Fruit fly (Drosophila melanogaster) whole organism, embryonic: ENCODE results near the gene CG32318.
A peak's percentile ranks its signal among the peaks of the same experiment; 100 is the strongest.

Experiments
- Antp ChIP-seq: fragments of 200-800 bp; sonication (Bioruptor generic); optimal IDR thresholded peaks from 3 replicates; lab custom pipeline; 2016; ENCODE audit warnings: missing biosample characterization, missing genetic modification characterization
- Bdp1 ChIP-seq: fragments of 200-800 bp; sonication (Bioruptor generic); optimal IDR thresholded peaks from 3 replicates; lab custom pipeline; 2016; ENCODE audit warnings: missing biosample characterization, missing genetic modification characterization
- CG11085 ChIP-seq: fragments of 200-800 bp; sonication (Bioruptor generic); IDR thresholded peaks from 2 replicates; pipeline ENCODE4 v1.3.6; 2022; ENCODE audit warnings: missing biosample characterization, missing genetic modification characterization
- CG11456 ChIP-seq: fragments of 200-800 bp; sonication (Bioruptor generic); IDR thresholded peaks from 3 replicates; pipeline ENCODE4 v1.3.6; 2022; ENCODE audit warnings: missing biosample characterization, missing genetic modification characterization
- CG11723 ChIP-seq: fragments of 200-800 bp; sonication (Bioruptor generic); optimal IDR thresholded peaks from 2 replicates; lab custom pipeline; 2017; ENCODE audit warnings: missing biosample characterization, mild to moderate bottlenecking, missing genetic modification characterization
- CG13296 ChIP-seq: fragments of 200-800 bp; sonication (Bioruptor generic); optimal IDR thresholded peaks from 3 replicates; lab custom pipeline; 2018; ENCODE audit warnings: missing biosample characterization, mild to moderate bottlenecking, missing genetic modification characterization
- CG14710 ChIP-seq: fragments of 200-800 bp; sonication (Bioruptor generic); optimal IDR thresholded peaks from 3 replicates; lab custom pipeline; 2019; ENCODE audit warnings: missing biosample characterization, mild to moderate bottlenecking, missing genetic modification characterization, moderate library complexity
- CG1529 ChIP-seq: fragments of 200-800 bp; sonication (Bioruptor generic); optimal IDR thresholded peaks from 3 replicates; lab custom pipeline; 2018; ENCODE audit warnings: missing biosample characterization, missing genetic modification characterization
- CG15479 ChIP-seq: fragments of 200-800 bp; sonication (Bioruptor generic); optimal IDR thresholded peaks from 3 replicates; lab custom pipeline; 2019; ENCODE audit warnings: missing biosample characterization, mild to moderate bottlenecking, missing genetic modification characterization, moderate library complexity
- CG15601 ChIP-seq: fragments of 200-800 bp; sonication (Bioruptor generic); optimal IDR thresholded peaks from 3 replicates; lab custom pipeline; 2019; ENCODE audit warnings: missing biosample characterization, mild to moderate bottlenecking, missing genetic modification characterization, moderate library complexity
- CG17328 ChIP-seq: fragments of 200-800 bp; sonication (Bioruptor generic); IDR thresholded peaks from 2 replicates; pipeline ENCODE4 v1.3.6; 2022; ENCODE audit warnings: missing biosample characterization, missing genetic modification characterization
- CG17612 ChIP-seq: fragments of 200-800 bp; sonication (Bioruptor generic); IDR thresholded peaks from 2 replicates; pipeline ENCODE4 v1.3.6; 2022; ENCODE audit warnings: missing biosample characterization, missing genetic modification characterization
- CG31388 ChIP-seq: fragments of 200-800 bp; sonication (Bioruptor generic); optimal IDR thresholded peaks from 2 replicates; lab custom pipeline; 2016; ENCODE audit warnings: missing biosample characterization, missing genetic modification characterization
- CG32772 ChIP-seq: fragments of 200-800 bp; sonication (Bioruptor generic); IDR thresholded peaks from 2 replicates; pipeline ENCODE4 v1.3.6; 2022; ENCODE audit warnings: missing biosample characterization, missing genetic modification characterization
- CG3281 ChIP-seq: fragments of 200-800 bp; sonication (Bioruptor generic); optimal IDR thresholded peaks from 3 replicates; lab custom pipeline; 2017; ENCODE audit warnings: missing biosample characterization, mild to moderate bottlenecking, missing genetic modification characterization
- CG3407 ChIP-seq: fragments of 200-800 bp; sonication (Bioruptor generic); optimal IDR thresholded peaks from 2 replicates; lab custom pipeline; 2018; ENCODE audit warnings: missing biosample characterization, mild to moderate bottlenecking, missing genetic modification characterization
- CG34224 ChIP-seq: fragments of 200-800 bp; sonication (Bioruptor generic); IDR thresholded peaks from 3 replicates; pipeline ENCODE4 v1.3.6; 2022; ENCODE audit warnings: missing biosample characterization, missing genetic modification characterization; ENCODE audit not compliant: partially characterized antibody
- CG3995 ChIP-seq: fragments of 200-800 bp; sonication (Bioruptor generic); optimal IDR thresholded peaks from 3 replicates; lab custom pipeline; 2016; ENCODE audit warnings: missing biosample characterization, missing genetic modification characterization
- CG4820 ChIP-seq: fragments of 200-800 bp; sonication (Bioruptor generic); optimal IDR thresholded peaks from 3 replicates; lab custom pipeline; 2016; ENCODE audit warnings: missing biosample characterization, missing genetic modification characterization
- CG6813 ChIP-seq: fragments of 200-800 bp; sonication (Bioruptor generic); optimal IDR thresholded peaks from 2 replicates; lab custom pipeline; 2017; ENCODE audit warnings: missing biosample characterization, missing genetic modification characterization, mild to moderate bottlenecking, moderate library complexity, missing genetic modification reagents
- CG8944 ChIP-seq: fragments of 200-800 bp; sonication (Bioruptor generic); optimal IDR thresholded peaks from 3 replicates; lab custom pipeline; 2016; ENCODE audit warnings: missing biosample characterization, missing genetic modification characterization
- D19A ChIP-seq: fragments of 200-800 bp; optimal IDR thresholded peaks from 3 replicates; lab custom pipeline; 2019; ENCODE audit warnings: missing biosample characterization, mild to moderate bottlenecking, missing genetic modification characterization, moderate library complexity
- Doc2 ChIP-seq: fragments of 200-800 bp; sonication (Bioruptor generic); IDR thresholded peaks from 2 replicates; pipeline ENCODE4 v1.3.6; 2022; ENCODE audit warnings: missing biosample characterization, missing genetic modification characterization
- E2f1 ChIP-seq: fragments of 200-800 bp; sonication (Bioruptor generic); IDR thresholded peaks from 2 replicates; pipeline ENCODE4 v1.3.6; 2022; ENCODE audit warnings: missing biosample characterization, missing genetic modification characterization
- Eip74EF ChIP-seq, 2 experiments: fragments of 200-800 bp in 1 of 2; fragments of >200 bp in 1 of 2; sonication (Bioruptor generic) in 1 of 2; optimal IDR thresholded peaks; 2 replicates each; lab custom pipeline; 2017 to 2019; ENCODE audit warnings: missing biosample characterization in 2 of 2, missing genetic modification characterization in 2 of 2, mild to moderate bottlenecking in 1 of 2, moderate library complexity in 1 of 2
- Ets97D ChIP-seq: fragments of 200-800 bp; sonication (Bioruptor generic); optimal IDR thresholded peaks from 3 replicates; lab custom pipeline; 2016; ENCODE audit warnings: missing biosample characterization, missing genetic modification characterization
- Fer3 ChIP-seq: fragments of 200-800 bp; sonication (Bioruptor generic); optimal IDR thresholded peaks from 2 replicates; lab custom pipeline; 2018; ENCODE audit warnings: missing biosample characterization, mild to moderate bottlenecking, missing genetic modification characterization, moderate library complexity
- Hr3 ChIP-seq: fragments of 200-800 bp; sonication (Bioruptor generic); optimal IDR thresholded peaks from 3 replicates; lab custom pipeline; 2016; ENCODE audit warnings: missing biosample characterization, missing genetic modification characterization
- MESR4 ChIP-seq: fragments of 200-800 bp; sonication (Bioruptor generic); optimal IDR thresholded peaks from 2 replicates; lab custom pipeline; 2018; ENCODE audit warnings: missing biosample characterization, mild to moderate bottlenecking, missing genetic modification characterization, moderate library complexity
- Med ChIP-seq: fragments of 200-800 bp; sonication (Bioruptor generic); peaks from one replicate; lab custom pipeline; 2016; ENCODE audit warnings: missing biosample characterization, missing genetic modification characterization, mild to moderate bottlenecking, inconsistent platforms, moderate library complexity
- Myb ChIP-seq: fragments of 200-800 bp; sonication (Bioruptor generic); optimal IDR thresholded peaks from 2 replicates; lab custom pipeline; 2016; ENCODE audit warnings: missing biosample characterization, missing genetic modification characterization
- Neu2 ChIP-seq: fragments of 200-800 bp; sonication (Bioruptor generic); optimal IDR thresholded peaks from 3 replicates; lab custom pipeline; 2016; ENCODE audit warnings: missing biosample characterization, missing genetic modification characterization, borderline replicate concordance
- Scr ChIP-seq: fragments of 200-800 bp; sonication (Bioruptor generic); IDR thresholded peaks from 2 replicates; pipeline ENCODE4 v1.3.6; 2022; ENCODE audit warnings: missing biosample characterization, missing genetic modification characterization; ENCODE audit not compliant: partially characterized antibody
- Usf ChIP-seq: fragments of 200-800 bp; sonication (Bioruptor generic); optimal IDR thresholded peaks from 2 replicates; lab custom pipeline; 2017; ENCODE audit warnings: missing genotype, missing biosample characterization, missing genetic modification characterization
- ato ChIP-seq: fragments of 200-800 bp; sonication (Bioruptor generic); IDR thresholded peaks from 2 replicates; pipeline ENCODE4 v1.3.6; 2022; ENCODE audit warnings: missing biosample characterization, missing genetic modification characterization; ENCODE audit not compliant: partially characterized antibody
- az2 ChIP-seq: fragments of 200-800 bp; sonication (Bioruptor generic); optimal IDR thresholded peaks from 3 replicates; lab custom pipeline; 2016; ENCODE audit warnings: missing biosample characterization, missing genetic modification characterization
- croc ChIP-seq: fragments of 200-800 bp; sonication (Bioruptor generic); conservative IDR thresholded peaks from 3 replicates; pipeline ENCODE4 v1.3.6; 2022; ENCODE audit warnings: missing biosample characterization, missing genetic modification characterization
- crol ChIP-seq: fragments of 200-800 bp; sonication (Bioruptor generic); IDR thresholded peaks from 2 replicates; pipeline ENCODE4 v1.3.6; 2022; ENCODE audit warnings: missing biosample characterization, missing genetic modification characterization
- crp ChIP-seq, 2 experiments: fragments of 200-800 bp; sonication (Bioruptor generic); optimal IDR thresholded peaks; 2 replicates in 1 of 2; 3 replicates in 1 of 2; lab custom pipeline; 2017; ENCODE audit warnings: missing biosample characterization in 2 of 2, missing genetic modification characterization in 2 of 2, mild to moderate bottlenecking in 1 of 2, moderate library complexity in 1 of 2
- grn ChIP-seq: fragments of 200-800 bp; sonication (Bioruptor generic); optimal IDR thresholded peaks from 3 replicates; lab custom pipeline; 2017; ENCODE audit warnings: missing biosample characterization, missing genetic modification characterization
- her ChIP-seq: fragments of 200-800 bp; sonication (Bioruptor generic); optimal IDR thresholded peaks from 2 replicates; lab custom pipeline; 2016; ENCODE audit warnings: missing biosample characterization, missing genetic modification characterization
- pan ChIP-seq, 4 experiments: fragments of >200 bp in 3 of 4; fragments of 200-800 bp in 1 of 4; sonication (Bioruptor generic) in 1 of 4; optimal IDR thresholded peaks in 3 of 4; IDR thresholded peaks in 1 of 4; 2 replicates each; pipeline versions ENCODE4 v1.3.6 to Lab custom; 2017 to 2022; ENCODE audit warnings: missing biosample characterization in 2 of 4, missing genetic modification characterization in 2 of 4, mixed read lengths in 1 of 4
- prd ChIP-seq, 3 experiments: fragments of >200 bp in 2 of 3; fragments of 200-800 bp in 1 of 3; sonication (Bioruptor generic) in 1 of 3; optimal IDR thresholded peaks in 2 of 3; IDR thresholded peaks in 1 of 3; 2 replicates in 2 of 3; 3 replicates in 1 of 3; pipeline versions ENCODE4 v1.3.6 to Lab custom; 2017 to 2022; ENCODE audit warnings: missing biosample characterization in 1 of 3, missing genetic modification characterization in 1 of 3
- seq ChIP-seq: fragments of 200-800 bp; sonication (Bioruptor generic); IDR thresholded peaks from 2 replicates; pipeline ENCODE4 v1.3.6; 2022; ENCODE audit warnings: missing biosample characterization, missing genetic modification characterization
- slbo ChIP-seq: fragments of 200-800 bp; sonication (Bioruptor generic); IDR thresholded peaks from 2 replicates; pipeline ENCODE4 v1.3.6; 2022; ENCODE audit warnings: missing biosample characterization, missing genetic modification characterization
- tgo ChIP-seq: fragments of 200-800 bp; sonication (Bioruptor generic); IDR thresholded peaks from 3 replicates; pipeline ENCODE4 v1.3.6; 2022; ENCODE audit warnings: missing biosample characterization, missing genetic modification characterization
- tx ChIP-seq: fragments of 200-800 bp; sonication (Bioruptor generic); optimal IDR thresholded peaks from 2 replicates; lab custom pipeline; 2016; ENCODE audit warnings: missing biosample characterization, missing genetic modification characterization
- zen ChIP-seq: fragments of 200-800 bp; sonication (Bioruptor generic); optimal IDR thresholded peaks from 3 replicates; lab custom pipeline; 2018; ENCODE audit warnings: missing biosample characterization, mild to moderate bottlenecking, missing genetic modification characterization, moderate library complexity
- zf30C ChIP-seq: fragments of 200-800 bp; sonication (Bioruptor generic); optimal IDR thresholded peaks from 3 replicates; lab custom pipeline; 2018; ENCODE audit warnings: missing biosample characterization, mild to moderate bottlenecking, missing genetic modification characterization
- zfh2 ChIP-seq: fragments of 200-800 bp; sonication (Bioruptor generic); optimal IDR thresholded peaks from 2 replicates; lab custom pipeline; 2016; ENCODE audit warnings: missing biosample characterization, missing genetic modification characterization

The CG32318 gene

dm6 chr3L:1295693-1296092 is 49.0 kb upstream of the CG32318 start, which contains the start of gene Rabex-5 (continued):
- TF ChIP-seq CG17328 (GFP tag; lab: Robert Waterston, UW) (no peak), Bdp1 (no peak), tgo (GFP tag; lab: Robert Waterston, UW) (no peak; the same call in 2 of the 3 replicates), CG31388 (GFP tag; lab: Kevin White, UChicago) (no peak), zen (no peak), CG3281 (GFP tag; lab: Kevin White, UChicago) (no peak), E2f1 (GFP tag; lab: Robert Waterston, UW) (no peak), CG11723 (GFP tag; lab: Kevin White, UChicago) (no peak), pan (optimal IDR thresholded peaks at IDR 0.05; lab: Kevin White, UChicago) (no peak), pan (GFP tag; optimal IDR thresholded peaks at IDR 0.05 in 1 of 2, IDR thresholded peaks at IDR 0.05 in 1 of 2) (peak in 1 of 2 experiments; percentile 37), croc (no peak), CG4820 (GFP tag; lab: Kevin White, UChicago) (no peak), Ets97D (GFP tag; lab: Kevin White, UChicago) (peak; percentile 63), prd (optimal IDR thresholded peaks at IDR 0.05; lab: Kevin White, UChicago) (no peak), prd (GFP tag; IDR thresholded peaks at IDR 0.05; lab: Robert Waterston, UW) (peak; percentile 20; the same call in 1 of the 3 replicates), Usf (GFP tag; lab: Kevin White, UChicago) (no peak), Med (peak; percentile 85), CG15479 (GFP tag; lab: Kevin White, UChicago) (no peak), CG34224 (peak; percentile 78), Doc2 (GFP tag; lab: Robert Waterston, UW) (no peak), Neu2 (GFP tag; lab: Kevin White, UChicago) (no peak), zfh2 (GFP tag; lab: Kevin White, UChicago) (peak; percentile 50), Myb (peak; percentile 46), zf30C (GFP tag; lab: Kevin White, UChicago) (no peak), CG3995 (GFP tag; lab: Kevin White, UChicago) (peak; percentile 61), her (GFP tag; lab: Kevin White, UChicago) (peak; percentile 65), Hr3 (peak; percentile 22), D19A (tag; lab: Kevin White, UChicago) (no peak), crp (GFP tag; optimal IDR thresholded peaks at IDR 0.05; lab: Kevin White, UChicago) (no peak), CG15601 (tag; lab: Kevin White, UChicago) (no peak), crol (no peak), CG32772 (GFP tag; lab: Robert Waterston, UW) (no peak), CG11085 (GFP tag; lab: Robert Waterston, UW) (no peak), Eip74EF (GFP tag; optimal IDR thresholded peaks at IDR 0.05; lab: Kevin White, UChicago) (no peak), CG1529 (no peak), tx (GFP tag; lab: Kevin White, UChicago) (peak; percentile 21), ato (GFP tag; lab: Robert Waterston, UW) (peak; percentile 68), CG17612 (GFP tag; lab: Robert Waterston, UW) (no peak), slbo (GFP tag; lab: Robert Waterston, UW) (peak; percentile 71; the same call in 1 of the 2 replicates), CG3407 (GFP tag; lab: Kevin White, UChicago) (no peak), grn (GFP tag; lab: Kevin White, UChicago) (no peak), seq (GFP tag; lab: Robert Waterston, UW) (no peak), CG11456 (GFP tag; lab: Robert Waterston, UW) (peak; percentile 55; the same call in 1 of the 3 replicates), Scr (GFP tag; lab: Robert Waterston, UW) (peak; percentile 86), CG14710 (tag; lab: Kevin White, UChicago) (peak; percentile 49), Antp (peak; percentile 65), CG8944 (GFP tag; lab: Kevin White, UChicago) (peak; percentile 45), CG13296 (GFP tag; lab: Kevin White, UChicago) (no peak), az2 (GFP tag; lab: Kevin White, UChicago) (peak; percentile 35), Fer3 (tag; lab: Kevin White, UChicago) (no peak), CG6813 (no peak), MESR4 (GFP tag; lab: Kevin White, UChicago) (peak; percentile 79)
